Worm (Caenorhabditis elegans): ENCODE results near the gene C24A3.1.

Gene C24A3.1

ce11 chrX:8986452-8986851, 12.4 kb upstream of the C24A3.1 start:
- peak; percentile 54 for TF ChIP-seq nhr-20 (tag; optimal IDR thresholded peaks at IDR 0.05)
- peak in 1 of 2 experiments; percentile 49 for TF ChIP-seq mdl-1 (tag; optimal IDR thresholded peaks at IDR 0.05)
- no peak for TF ChIP-seq ceh-82 (tag; optimal IDR thresholded peaks at IDR 0.05)
- peak; percentile 56 for TF ChIP-seq snu-23 (GFP tag; optimal IDR thresholded peaks at IDR 0.05)
- no peak for TF ChIP-seq irx-1 (tag; optimal IDR thresholded peaks at IDR 0.05)
- TF ChIP-seq lsy-2 (tag; optimal IDR thresholded peaks at IDR 0.05): peak in 1 of 2 experiments; percentile 31
- TF ChIP-seq unc-62 (GFP tag; optimal IDR thresholded peaks at IDR 0.05): no peak
- no peak for TF ChIP-seq Y116A8C.19 (tag; optimal IDR thresholded peaks at IDR 0.05; ENCODE audit: borderline replicate concordance)
- no peak for TF ChIP-seq nhr-47 (tag; optimal IDR thresholded peaks at IDR 0.05)
- TF ChIP-seq nhr-71 (tag; optimal IDR thresholded peaks at IDR 0.05): peak; percentile 62
- TF ChIP-seq snpc-4 (tag; optimal IDR thresholded peaks at IDR 0.05): no peak
- no peak for TF ChIP-seq lin-13 (GFP tag; optimal IDR thresholded peaks at IDR 0.05)
- TF ChIP-seq nhr-237 (tag; optimal IDR thresholded peaks at IDR 0.05): no peak
- TF ChIP-seq pag-3 (tag; optimal IDR thresholded peaks at IDR 0.05; ENCODE audit: borderline replicate concordance, insufficient read depth): peak; percentile 98
- peak; percentile 40 for TF ChIP-seq nhr-19 (GFP tag; conservative IDR thresholded peaks at IDR 0.05)
- TF ChIP-seq hlh-17 (GFP tag; optimal IDR thresholded peaks at IDR 0.05; ENCODE audit: borderline replicate concordance): no peak
- TF ChIP-seq nhr-77 (tag; optimal IDR thresholded peaks at IDR 0.05): no peak
- peak; percentile 91 for TF ChIP-seq lin-14 (GFP tag; optimal IDR thresholded peaks at IDR 0.05)
- no peak for TF ChIP-seq elt-2 (tag; optimal IDR thresholded peaks at IDR 0.05)
- TF ChIP-seq rnt-1 (tag; optimal IDR thresholded peaks at IDR 0.05): peak; percentile 51
- no peak for TF ChIP-seq vab-15 (tag; optimal IDR thresholded peaks at IDR 0.05)
- TF ChIP-seq unc-98 (GFP tag; IDR thresholded peaks at IDR 0.05): no peak

- TF ChIP-seq isw-1 (GFP tag; IDR thresholded peaks at IDR 0.05): no peak
- no peak for TF ChIP-seq F16B12.6 (tag; optimal IDR thresholded peaks at IDR 0.05)
- TF ChIP-seq pag-3 (tag; optimal IDR thresholded peaks at IDR 0.05; ENCODE audit: borderline replicate concordance, insufficient read depth): no peak
- no peak for TF ChIP-seq swsn-7 (tag; optimal IDR thresholded peaks at IDR 0.05)
- no peak for TF ChIP-seq unc-86 (tag; optimal IDR thresholded peaks at IDR 0.05)
- TF ChIP-seq skn-1 (tag; optimal IDR thresholded peaks at IDR 0.05): no peak
- no peak for TF ChIP-seq nhr-71 (tag; optimal IDR thresholded peaks at IDR 0.05)
- TF ChIP-seq hlh-4 (tag; optimal IDR thresholded peaks at IDR 0.05): no peak
Measured at ce11 chrX:8987828-8988227, 11.0 kb upstream of the C24A3.1 start, which contains the start of gene twk-18. TSS of gene twk-18 (plus strand) at chrX:8988128.

ce11 chrX:8991856-8992456, 6.9 kb upstream of the C24A3.1 start, which contains the start of gene C24A3.4:
TSS of gene C24A3.4 (plus strand) at chrX:8992406.
- TF ChIP-seq nhr-20 (tag; optimal IDR thresholded peaks at IDR 0.05): peak; percentile 86
- no peak for TF ChIP-seq elt-2 (tag; optimal IDR thresholded peaks at IDR 0.05)

- TF ChIP-seq efl-3 (GFP tag; optimal IDR thresholded peaks at IDR 0.05): no peak
- no peak for TF ChIP-seq ceh-90 (tag; optimal IDR thresholded peaks at IDR 0.05)
- TF ChIP-seq nhr-84 (tag; optimal IDR thresholded peaks at IDR 0.05): no peak
- TF ChIP-seq fkh-10 (GFP tag; optimal IDR thresholded peaks at IDR 0.05): peak; percentile 51
- peak; percentile 24 for TF ChIP-seq rnt-1 (tag; optimal IDR thresholded peaks at IDR 0.05)
- TF ChIP-seq snu-23 (GFP tag; optimal IDR thresholded peaks at IDR 0.05): peak; percentile 59
- TF ChIP-seq C16A3.4 (tag; optimal IDR thresholded peaks at IDR 0.05): no peak
- no peak for TF ChIP-seq irx-1 (tag; optimal IDR thresholded peaks at IDR 0.05)
- peak in 1 of 3 experiments; percentile 2 for TF ChIP-seq dpl-1 (GFP tag; optimal IDR thresholded peaks at IDR 0.05)
- no peak for TF ChIP-seq nhr-12 (tag; optimal IDR thresholded peaks at IDR 0.05)
- peak; percentile 55 for TF ChIP-seq tbx-2 (tag; optimal IDR thresholded peaks at IDR 0.05)
- no peak for TF ChIP-seq mab-9 (GFP tag; IDR thresholded peaks at IDR 0.05)
- TF ChIP-seq pag-3 (tag; optimal IDR thresholded peaks at IDR 0.05; ENCODE audit: borderline replicate concordance, insufficient read depth): no peak
- TF ChIP-seq mep-1 (tag; optimal IDR thresholded peaks at IDR 0.05): no peak
- TF ChIP-seq nhr-20 (tag; optimal IDR thresholded peaks at IDR 0.05): peak; percentile 23
- no peak for TF ChIP-seq elt-3 (tag; optimal IDR thresholded peaks at IDR 0.05)
- TF ChIP-seq C04F5.9 (tag; optimal IDR thresholded peaks at IDR 0.05): no peak
- no peak for TF ChIP-seq F16B12.6 (tag; optimal IDR thresholded peaks at IDR 0.05)
- TF ChIP-seq ceh-8 (GFP tag; optimal IDR thresholded peaks at IDR 0.05): peak; percentile 61
- TF ChIP-seq elt-2 (tag; optimal IDR thresholded peaks at IDR 0.05): no peak
- TF ChIP-seq ceh-82 (tag; optimal IDR thresholded peaks at IDR 0.05): peak in 2 of 3 experiments; percentile 53 to 59
- no peak for TF ChIP-seq mef-2 (tag; optimal IDR thresholded peaks at IDR 0.05)
- no peak for TF ChIP-seq pqm-1 (tag; optimal IDR thresholded peaks at IDR 0.05)
- TF ChIP-seq mdl-1 (tag; optimal IDR thresholded peaks at IDR 0.05): no peak
- no peak for TF ChIP-seq ceh-63 (GFP tag; optimal IDR thresholded peaks at IDR 0.05)
- no peak for TF ChIP-seq vab-15 (tag; optimal IDR thresholded peaks at IDR 0.05)
- no peak for TF ChIP-seq unc-98 (GFP tag; IDR thresholded peaks at IDR 0.05)
Measured at ce11 chrX:8995527-8995946, 3.3 kb upstream of the C24A3.1 start.

Measured in whole organism, L1 larva.